Fruit fly (Drosophila melanogaster) whole organism, embryonic: ENCODE results near the gene Ist1.
A peak's percentile ranks its signal among the peaks of the same experiment; 100 is the strongest.

Experiments
- ATbp ChIP-seq: fragments of 200-800 bp; sonication (Bioruptor generic); optimal IDR thresholded peaks from 2 replicates; lab custom pipeline; 2017; ENCODE audit warnings: missing biosample characterization, mild to moderate bottlenecking, missing genetic modification characterization, missing genetic modification reagents
- Awh ChIP-seq: fragments of 200-800 bp; sonication (Bioruptor generic); IDR thresholded peaks from 2 replicates; pipeline ENCODE4, ENCODE4 v1.3.6; 2022; ENCODE audit warnings: missing biosample characterization, missing genetic modification characterization
- Blimp-1 ChIP-seq: fragments of 200-800 bp; sonication (Bioruptor generic); optimal IDR thresholded peaks from 3 replicates; lab custom pipeline; 2018; ENCODE audit warnings: missing biosample characterization, missing genetic modification characterization, mild to moderate bottlenecking, moderate library complexity, missing genetic modification reagents
- CG12155 ChIP-seq: fragments of 200-800 bp; sonication (Bioruptor generic); optimal IDR thresholded peaks from 3 replicates; lab custom pipeline; 2016; ENCODE audit warnings: missing biosample characterization, missing genetic modification characterization
- CG12236 ChIP-seq: fragments of 200-800 bp; sonication (Bioruptor generic); optimal IDR thresholded peaks from 2 replicates; lab custom pipeline; 2016; ENCODE audit warnings: missing biosample characterization, missing genetic modification characterization
- CG14710 ChIP-seq: fragments of 200-800 bp; sonication (Bioruptor generic); optimal IDR thresholded peaks from 3 replicates; lab custom pipeline; 2019; ENCODE audit warnings: missing biosample characterization, mild to moderate bottlenecking, missing genetic modification characterization, moderate library complexity
- CG14965 ChIP-seq: fragments of 200-800 bp; sonication (Bioruptor generic); optimal IDR thresholded peaks from 2 replicates; lab custom pipeline; 2016; ENCODE audit warnings: missing biosample characterization, missing genetic modification characterization, borderline replicate concordance
- CG1529 ChIP-seq: fragments of 200-800 bp; sonication (Bioruptor generic); optimal IDR thresholded peaks from 3 replicates; lab custom pipeline; 2018; ENCODE audit warnings: missing biosample characterization, missing genetic modification characterization
- CG16813 ChIP-seq: fragments of 200-800 bp; sonication (Bioruptor generic); IDR thresholded peaks from 3 replicates; pipeline ENCODE4 v1.3.6; 2022; ENCODE audit warnings: missing biosample characterization, missing genetic modification characterization; ENCODE audit not compliant: partially characterized antibody
- CG17385 ChIP-seq: fragments of 200-800 bp; sonication (Bioruptor generic); optimal IDR thresholded peaks from 3 replicates; lab custom pipeline; 2018; ENCODE audit warnings: missing biosample characterization, mild to moderate bottlenecking, missing genetic modification characterization
- CG17568 ChIP-seq: fragments of 200-800 bp; sonication (Bioruptor generic); optimal IDR thresholded peaks from 2 replicates; lab custom pipeline; 2018; ENCODE audit warnings: missing biosample characterization, mild to moderate bottlenecking, missing genetic modification characterization, moderate library complexity
- CG17802 ChIP-seq: fragments of 200-800 bp; sonication (Bioruptor generic); optimal IDR thresholded peaks from 2 replicates; lab custom pipeline; 2018; ENCODE audit warnings: missing biosample characterization, mild to moderate bottlenecking, missing genetic modification characterization, moderate library complexity
- CG2120 ChIP-seq: fragments of 200-800 bp; sonication (Bioruptor generic); optimal IDR thresholded peaks from 3 replicates; lab custom pipeline; 2016; ENCODE audit warnings: missing biosample characterization, missing genetic modification characterization
- CG32767 ChIP-seq: fragments of 200-800 bp; sonication (Bioruptor generic); IDR thresholded peaks from 2 replicates; pipeline ENCODE4 v1.3.6; 2022; ENCODE audit warnings: missing biosample characterization, missing genetic modification characterization
- CG4282 ChIP-seq: fragments of 200-800 bp; sonication (Bioruptor generic); optimal IDR thresholded peaks from 2 replicates; lab custom pipeline; 2016; ENCODE audit warnings: missing biosample characterization, missing genetic modification characterization
- CG6683 ChIP-seq: fragments of 200-800 bp; sonication (Bioruptor generic); optimal IDR thresholded peaks from 2 replicates; lab custom pipeline; 2017; ENCODE audit warnings: missing biosample characterization, mild to moderate bottlenecking, missing genetic modification characterization, missing genetic modification reagents
- CG9727 ChIP-seq: fragments of 200-800 bp; sonication (Bioruptor generic); optimal IDR thresholded peaks from 3 replicates; lab custom pipeline; 2017; ENCODE audit warnings: missing biosample characterization, mild to moderate bottlenecking, missing genetic modification characterization
- D19A ChIP-seq: fragments of 200-800 bp; optimal IDR thresholded peaks from 3 replicates; lab custom pipeline; 2019; ENCODE audit warnings: missing biosample characterization, mild to moderate bottlenecking, missing genetic modification characterization, moderate library complexity
- Ets97D ChIP-seq: fragments of 200-800 bp; sonication (Bioruptor generic); optimal IDR thresholded peaks from 3 replicates; lab custom pipeline; 2016; ENCODE audit warnings: missing biosample characterization, missing genetic modification characterization
- Gsc ChIP-seq: fragments of 200-800 bp; sonication (Bioruptor generic); IDR thresholded peaks from 2 replicates; pipeline ENCODE4 v1.3.6; 2022; ENCODE audit warnings: missing biosample characterization, missing genetic modification characterization
- HLH54F ChIP-seq: fragments of 200-800 bp; sonication (Bioruptor generic); optimal IDR thresholded peaks from 3 replicates; lab custom pipeline; 2016; ENCODE audit warnings: missing biosample characterization, missing genetic modification characterization
- Hmr ChIP-seq: fragments of 200-800 bp; sonication (Bioruptor generic); optimal IDR thresholded peaks from 3 replicates; lab custom pipeline; 2017; ENCODE audit warnings: mild to moderate bottlenecking, missing biosample characterization, missing genetic modification reagents, missing genetic modification characterization
- Hr3 ChIP-seq: fragments of 200-800 bp; sonication (Bioruptor generic); optimal IDR thresholded peaks from 3 replicates; lab custom pipeline; 2016; ENCODE audit warnings: missing biosample characterization, missing genetic modification characterization
- Mad ChIP-seq: fragments of 200-800 bp; sonication (Bioruptor generic); optimal IDR thresholded peaks from 2 replicates; lab custom pipeline; 2016; ENCODE audit warnings: missing biosample characterization, missing genetic modification characterization
- Mrtf ChIP-seq: fragments of 200-800 bp; sonication (Bioruptor generic); IDR thresholded peaks from 3 replicates; pipeline ENCODE4 v1.3.6; 2022; ENCODE audit warnings: missing biosample characterization, missing genetic modification characterization
- NC2β ChIP-seq: fragments of 200-800 bp; sonication (Bioruptor generic); optimal IDR thresholded peaks from 2 replicates; lab custom pipeline; 2016; ENCODE audit warnings: missing biosample characterization, missing genetic modification characterization
- Oaz ChIP-seq: fragments of 200-800 bp; sonication (Bioruptor generic); IDR thresholded peaks from 2 replicates; pipeline ENCODE4 v1.3.6; 2022; ENCODE audit warnings: missing biosample characterization, missing genetic modification characterization
- Optix ChIP-seq: fragments of 200-800 bp; sonication (Bioruptor generic); IDR thresholded peaks from 3 replicates; pipeline ENCODE4 v1.3.6; 2022; ENCODE audit warnings: missing biosample characterization, missing genetic modification characterization
- PHDP ChIP-seq: fragments of 200-800 bp; sonication (Bioruptor generic); optimal IDR thresholded peaks from 3 replicates; lab custom pipeline; 2018; ENCODE audit warnings: missing biosample characterization, mild to moderate bottlenecking, missing genetic modification characterization, moderate library complexity
- Sox102F ChIP-seq: fragments of 200-800 bp; sonication (Bioruptor generic); optimal IDR thresholded peaks from 2 replicates; lab custom pipeline; 2018; ENCODE audit warnings: missing biosample characterization, mild to moderate bottlenecking, missing genetic modification characterization, moderate library complexity
- Tbp ChIP-seq: fragments of >200 bp; optimal IDR thresholded peaks from 2 replicates; lab custom pipeline; 2018; ENCODE audit warnings: missing biosample characterization, missing genetic modification characterization
- abd-A ChIP-seq: fragments of 200-800 bp; sonication (Bioruptor generic); optimal IDR thresholded peaks from 3 replicates; lab custom pipeline; 2019; ENCODE audit warnings: missing biosample characterization, mild to moderate bottlenecking, missing genetic modification characterization, moderate library complexity
- ash1 ChIP-seq: fragments of 200-800 bp; sonication (Bioruptor generic); optimal IDR thresholded peaks from 2 replicates; lab custom pipeline; 2018; ENCODE audit warnings: missing biosample characterization, mild to moderate bottlenecking, missing genetic modification characterization
- az2 ChIP-seq: fragments of 200-800 bp; sonication (Bioruptor generic); optimal IDR thresholded peaks from 3 replicates; lab custom pipeline; 2016; ENCODE audit warnings: missing biosample characterization, missing genetic modification characterization
- bigmax ChIP-seq: fragments of 200-800 bp; sonication (Bioruptor generic); optimal IDR thresholded peaks from 2 replicates; lab custom pipeline; 2018; ENCODE audit warnings: missing biosample characterization, mild to moderate bottlenecking, missing genetic modification characterization
- cas ChIP-seq: fragments of 200-800 bp; sonication (Bioruptor generic); IDR thresholded peaks from 2 replicates; pipeline ENCODE4 v1.3.6; 2022; ENCODE audit warnings: missing biosample characterization, missing genetic modification characterization
- ci ChIP-seq: fragments of 200-800 bp; sonication (Bioruptor generic); IDR thresholded peaks from 3 replicates; pipeline ENCODE4 v1.3.6; 2022; ENCODE audit warnings: missing biosample characterization, missing genetic modification characterization
- emc ChIP-seq: fragments of 200-800 bp; sonication (Bioruptor generic); optimal IDR thresholded peaks from 2 replicates; lab custom pipeline; 2016; ENCODE audit warnings: missing biosample characterization, missing genetic modification characterization
- ewg ChIP-seq: fragments of 200-800 bp; sonication (Bioruptor generic); optimal IDR thresholded peaks from 3 replicates; lab custom pipeline; 2017; ENCODE audit warnings: mild to moderate bottlenecking, missing biosample characterization, missing genetic modification reagents, missing genetic modification characterization
- ind ChIP-seq: fragments of 200-800 bp; sonication (Bioruptor generic); optimal IDR thresholded peaks from 3 replicates; lab custom pipeline; 2016; ENCODE audit warnings: missing biosample characterization, missing genetic modification characterization
- klu ChIP-seq: fragments of 200-800 bp; sonication (Bioruptor generic); IDR thresholded peaks from 2 replicates; pipeline ENCODE4 v1.3.6; 2022; ENCODE audit warnings: missing biosample characterization, missing genetic modification characterization
- nerfin-2 ChIP-seq: fragments of 200-800 bp; sonication (Bioruptor generic); IDR thresholded peaks from 2 replicates; pipeline ENCODE4 v1.3.6; 2022; ENCODE audit warnings: missing biosample characterization, missing genetic modification characterization; ENCODE audit not compliant: partially characterized antibody
- onecut ChIP-seq: fragments of 200-800 bp; sonication (Bioruptor generic); IDR thresholded peaks from 2 replicates; pipeline ENCODE4 v1.3.6; 2022; ENCODE audit warnings: missing biosample characterization, missing genetic modification characterization
- pb ChIP-seq: fragments of 200-800 bp; sonication (Bioruptor generic); optimal IDR thresholded peaks from 3 replicates; lab custom pipeline; 2016; ENCODE audit warnings: missing biosample characterization, missing genetic modification characterization
- sd ChIP-seq: fragments of 200-800 bp; sonication (Bioruptor generic); optimal IDR thresholded peaks from 3 replicates; lab custom pipeline; 2018; ENCODE audit warnings: missing biosample characterization, mild to moderate bottlenecking, missing genetic modification characterization, moderate library complexity
- sens ChIP-seq: fragments of 200-800 bp; sonication (Bioruptor generic); peaks from one replicate; lab custom pipeline; 2016; ENCODE audit warnings: missing biosample characterization, missing genetic modification characterization
- seq ChIP-seq: fragments of 200-800 bp; sonication (Bioruptor generic); IDR thresholded peaks from 2 replicates; pipeline ENCODE4 v1.3.6; 2022; ENCODE audit warnings: missing biosample characterization, missing genetic modification characterization
- sob ChIP-seq: fragments of 200-800 bp; sonication (Bioruptor generic); IDR thresholded peaks from 2 replicates; pipeline ENCODE4 v1.3.6; 2022; ENCODE audit warnings: missing biosample characterization, missing genetic modification characterization
- sqz ChIP-seq: fragments of 200-800 bp; sonication (Bioruptor generic); optimal IDR thresholded peaks from 3 replicates; lab custom pipeline; 2018; ENCODE audit warnings: missing biosample characterization, mild to moderate bottlenecking, missing genetic modification characterization
- vnd ChIP-seq: fragments of 200-800 bp; sonication (Bioruptor generic); IDR thresholded peaks from 3 replicates; pipeline ENCODE4 v1.3.6; 2022; ENCODE audit warnings: missing biosample characterization, missing genetic modification characterization; ENCODE audit not compliant: partially characterized antibody
- zf30C ChIP-seq: fragments of 200-800 bp; sonication (Bioruptor generic); optimal IDR thresholded peaks from 3 replicates; lab custom pipeline; 2018; ENCODE audit warnings: missing biosample characterization, mild to moderate bottlenecking, missing genetic modification characterization

The Ist1 gene

dm6 chr3L:6742110-6742718 is 14.1 kb downstream of the Ist1 start (continued):
- TF ChIP-seq CG12155 (GFP tag; lab: Kevin White, UChicago) = no peak
- no peak; the same call in 1 of the 2 replicates for TF ChIP-seq nerfin-2
- peak; percentile 99 for TF ChIP-seq ewg (GFP tag; lab: Kevin White, UChicago)
- no peak for TF ChIP-seq CG2120 (GFP tag; lab: Kevin White, UChicago)
- TF ChIP-seq Oaz = no peak
- no peak for TF ChIP-seq Optix (GFP tag; lab: Robert Waterston, UW)
- no peak for TF ChIP-seq D19A (tag; lab: Kevin White, UChicago)
- no peak for TF ChIP-seq CG12236 (GFP tag; lab: Kevin White, UChicago)
- TF ChIP-seq cas (GFP tag; lab: Robert Waterston, UW) = no peak
- TF ChIP-seq Mrtf (GFP tag; lab: Robert Waterston, UW) = no peak
- no peak for TF ChIP-seq CG4282
- peak; percentile 98 for TF ChIP-seq sd (tag; lab: Kevin White, UChicago)
- TF ChIP-seq sens (GFP tag; lab: Kevin White, UChicago) = no peak
- TF ChIP-seq CG17385 (GFP tag; lab: Kevin White, UChicago) = no peak
- peak; percentile 49; the same call in 2 of the 3 replicates for TF ChIP-seq ci (GFP tag; lab: Robert Waterston, UW)
- peak; percentile 42; the same call in 1 of the 3 replicates for TF ChIP-seq vnd (GFP tag; lab: Robert Waterston, UW)
- TF ChIP-seq ATbp (GFP tag; lab: Kevin White, UChicago) = no peak
- peak; percentile 3 for TF ChIP-seq bigmax
- no peak for TF ChIP-seq CG14710 (tag; lab: Kevin White, UChicago)
- peak; percentile 46; the same call in 1 of the 2 replicates for TF ChIP-seq sob (GFP tag; lab: Robert Waterston, UW)
- no peak for TF ChIP-seq CG14965 (GFP tag; lab: Kevin White, UChicago)
- no peak for TF ChIP-seq CG9727 (GFP tag; lab: Kevin White, UChicago)
- no peak for TF ChIP-seq Sox102F (GFP tag; lab: Kevin White, UChicago)
- no peak for TF ChIP-seq sqz (GFP tag; lab: Kevin White, UChicago)
- no peak for TF ChIP-seq Mad
- TF ChIP-seq pb (GFP tag; lab: Kevin White, UChicago) = no peak
- TF ChIP-seq abd-A (tag; lab: Kevin White, UChicago) = no peak
- TF ChIP-seq Awh (GFP tag; lab: Robert Waterston, UW) = no peak
- TF ChIP-seq Blimp-1 (GFP tag; lab: Kevin White, UChicago) = no peak
- 0 out of 2 replicates have a peak, but pooled peaks have one; percentile 16 for TF ChIP-seq klu
- no peak for TF ChIP-seq onecut (GFP tag; lab: Robert Waterston, UW)
- TF ChIP-seq CG6683 (GFP tag; lab: Kevin White, UChicago) = peak; percentile 2
- TF ChIP-seq Ets97D (GFP tag; lab: Kevin White, UChicago) = no peak
- TF ChIP-seq CG1529 (GFP tag; lab: Kevin White, UChicago) = no peak
- no peak for TF ChIP-seq az2 (GFP tag; lab: Kevin White, UChicago)
- no peak for TF ChIP-seq seq
- peak; percentile 50 for TF ChIP-seq zf30C (GFP tag; lab: Kevin White, UChicago)
- no peak for TF ChIP-seq CG17802 (tag; lab: Kevin White, UChicago)
- TF ChIP-seq Hr3 (GFP tag; lab: Kevin White, UChicago) = no peak
- no peak for TF ChIP-seq Hmr (GFP tag; lab: Kevin White, UChicago)
- peak; percentile 79 for TF ChIP-seq CG32767 (GFP tag; lab: Robert Waterston, UW)
- no peak for TF ChIP-seq ash1
- no peak for TF ChIP-seq CG17568 (GFP tag; lab: Kevin White, UChicago)
- TF ChIP-seq CG16813 (GFP tag; lab: Robert Waterston, UW) = 0 out of 3 replicates have a peak, but pooled peaks have one; percentile 18
- no peak for TF ChIP-seq Gsc (GFP tag; lab: Robert Waterston, UW)
- TF ChIP-seq ind (GFP tag; lab: Kevin White, UChicago) = no peak
- no peak for TF ChIP-seq NC2β
- no peak for TF ChIP-seq HLH54F
- TF ChIP-seq PHDP (tag; lab: Kevin White, UChicago) = no peak
- no peak for TF ChIP-seq Tbp (GFP tag; lab: Kevin White, UChicago)
- no peak for TF ChIP-seq emc (GFP tag; lab: Kevin White, UChicago)
